Fruit fly (Drosophila melanogaster) whole organism, pupa: Measurements from ENCODE around the gene nero.

ENCODE experiments used
- CG10348 ChIP-seq: fragments of 200-800 bp; sonication (Bioruptor generic); IDR thresholded peaks from 2 replicates; pipeline ENCODE4 v1.3.6; 2022; ENCODE audit warnings: missing biosample characterization, missing genetic modification characterization
- CG14655 ChIP-seq: fragments of 200-800 bp; sonication (Bioruptor generic); optimal IDR thresholded peaks from 3 replicates; lab custom pipeline; 2017; ENCODE audit warnings: mild to moderate bottlenecking, missing biosample characterization, missing genetic modification reagents, missing genetic modification characterization
- CG15710 ChIP-seq: fragments of 200-800 bp; sonication (Bioruptor generic); optimal IDR thresholded peaks from 2 replicates; lab custom pipeline; 2018; ENCODE audit warnings: missing biosample characterization, mild to moderate bottlenecking, missing genetic modification characterization, moderate library complexity
- CG17806 ChIP-seq: fragments of 200-800 bp; sonication (Bioruptor generic); optimal IDR thresholded peaks from 2 replicates; lab custom pipeline; 2018; ENCODE audit warnings: missing biosample characterization, mild to moderate bottlenecking, missing genetic modification characterization, moderate library complexity
- CG34367 ChIP-seq: fragments of 200-800 bp; sonication (Bioruptor generic); optimal IDR thresholded peaks from 2 replicates; lab custom pipeline; 2018; ENCODE audit warnings: missing biosample characterization, mild to moderate bottlenecking, missing genetic modification characterization
- CG4496 ChIP-seq: fragments of 200-800 bp; sonication (Bioruptor generic); IDR thresholded peaks from 3 replicates; pipeline ENCODE4 v1.3.6; 2022; ENCODE audit warnings: missing biosample characterization, missing genetic modification characterization
- CG8301 ChIP-seq: fragments of 200-800 bp; sonication (Bioruptor generic); optimal IDR thresholded peaks from 2 replicates; lab custom pipeline; 2018; ENCODE audit warnings: missing biosample characterization, mild to moderate bottlenecking, missing genetic modification characterization
- EcR ChIP-seq: fragments of 200-800 bp; sonication (Bioruptor generic); optimal IDR thresholded peaks from 3 replicates; lab custom pipeline; 2019; ENCODE audit warnings: missing biosample characterization, missing genetic modification characterization, mild to moderate bottlenecking, moderate library complexity, missing genetic modification reagents
- gl ChIP-seq: fragments of 200-800 bp; sonication (Bioruptor generic); optimal IDR thresholded peaks from 2 replicates; lab custom pipeline; 2018; ENCODE audit warnings: missing biosample characterization, mild to moderate bottlenecking, missing genetic modification characterization

- TF ChIP-seq gl (no peak), CG10348 (no peak), CG8301 (tag; lab: Kevin White, UChicago) (no peak), CG4496 (GFP tag; lab: Robert Waterston, UW) (no peak), CG34367 (tag; lab: Kevin White, UChicago) (no peak), EcR (GFP tag; lab: Kevin White, UChicago) (no peak), CG17806 (tag; lab: Kevin White, UChicago) (no peak), CG14655 (GFP tag; lab: Kevin White, UChicago) (no peak), CG15710 (tag; lab: Kevin White, UChicago) (no peak)
Measured at dm6 chr3R:31727773-31728172, 19.6 kb downstream of the nero start.
